Worm (Caenorhabditis elegans) whole organism, L2 larva: ENCODE measurements around the gene Y69H2.7.

ENCODE experiments used
- R02D3.7 ChIP-seq: fragments of 150-350 bp; optimal IDR thresholded peaks from 2 replicates; lab custom pipeline; 2014; ENCODE audit warnings: missing biosample characterization, missing genetic modification characterization
- Y55F3AM.14 ChIP-seq: fragments of 200-800 bp; sonication (Bioruptor generic); optimal IDR thresholded peaks from 2 replicates; lab custom pipeline; 2018; ENCODE audit warnings: mild to moderate bottlenecking, missing genetic modification characterization, missing compliant biosample characterization
- ZK546.5 ChIP-seq: sonication (generic microtip); optimal IDR thresholded peaks from 2 replicates; lab custom pipeline; 2017; ENCODE audit warnings: missing biosample characterization, missing genetic modification characterization
- fos-1 ChIP-seq: fragments of 150-350 bp; optimal IDR thresholded peaks from 2 replicates; lab custom pipeline; 2014; ENCODE audit warnings: missing biosample characterization, missing genetic modification characterization
- lin-39 ChIP-seq: fragments of 150-350 bp; optimal IDR thresholded peaks from 2 replicates; lab custom pipeline; 2014; ENCODE audit warnings: missing biosample characterization, missing genetic modification reagents, missing genetic modification characterization

DNA sequence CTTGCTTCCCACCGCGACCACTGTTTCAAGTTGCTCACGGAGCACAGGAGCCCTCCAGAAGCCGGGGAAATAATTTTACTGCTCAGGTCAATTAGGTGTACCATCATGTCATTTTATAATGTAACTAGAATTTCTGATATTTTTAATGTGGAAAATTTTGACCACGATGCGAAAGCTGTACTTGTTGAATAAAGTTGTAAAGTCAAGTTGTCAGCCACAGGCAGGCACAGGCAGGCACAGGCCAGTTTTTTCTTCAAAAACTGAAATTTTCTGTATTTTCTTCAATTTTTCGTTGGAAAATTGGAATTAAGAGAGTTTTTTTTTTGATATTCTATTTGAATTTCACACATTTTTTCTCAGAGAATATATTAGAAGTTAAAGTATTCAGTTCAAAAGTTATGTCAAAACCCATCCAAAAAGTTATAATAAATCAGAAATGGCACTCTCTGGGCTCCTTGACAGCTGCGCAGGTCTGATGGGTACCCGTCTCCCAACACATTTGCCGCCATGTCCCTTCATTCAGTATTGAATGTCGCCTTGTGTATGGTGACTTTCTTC is 16.4 kb downstream of the Y69H2.7 start, which contains the start of gene Y17D7C.1:
- TF ChIP-seq lin-39 (tag; lab: Kevin White, UChicago) (no peak), fos-1 (tag; lab: Kevin White, UChicago) (no peak), Y55F3AM.14 (GFP tag; lab: Kevin White, UChicago) (no peak), R02D3.7 (no peak), ZK546.5 (tag; lab: Kevin White, UChicago) (no peak)
